Worm (Caenorhabditis elegans): ENCODE results near the gene ooc-5.

DNA sequence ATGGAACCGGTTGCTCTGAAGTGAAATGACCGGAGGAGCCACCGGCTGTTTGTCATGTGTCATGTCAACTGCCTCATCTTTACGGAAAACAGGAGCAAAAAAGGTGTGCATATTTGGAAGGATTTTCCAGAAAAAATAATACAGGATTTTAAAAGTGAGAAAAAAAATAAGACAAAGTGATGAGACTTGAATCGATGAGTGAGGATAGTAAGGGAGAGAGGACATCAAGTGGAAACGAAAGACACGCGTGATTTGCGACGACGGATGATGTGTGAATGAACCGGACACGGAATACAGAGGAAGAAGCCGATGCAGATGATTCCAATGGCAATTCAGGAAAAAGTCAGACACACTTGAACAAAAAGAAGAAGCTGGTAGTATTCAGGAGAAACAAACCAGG is 31.4 kb downstream of the ooc-5 start:
- TF ChIP-seq Y22D7AL.16 (tag; optimal IDR thresholded peaks at IDR 0.05) (no peak), odd-2 (tag; optimal IDR thresholded peaks at IDR 0.05) (no peak), rnt-1 (tag; optimal IDR thresholded peaks at IDR 0.05) (no peak)

Measured in whole organism, late embryonic.